Worm (Caenorhabditis elegans): ENCODE results near the gene C04A11.1.
A peak's percentile ranks its signal among the peaks of the same experiment; 100 is the strongest.

Gene C04A11.1

DNA sequence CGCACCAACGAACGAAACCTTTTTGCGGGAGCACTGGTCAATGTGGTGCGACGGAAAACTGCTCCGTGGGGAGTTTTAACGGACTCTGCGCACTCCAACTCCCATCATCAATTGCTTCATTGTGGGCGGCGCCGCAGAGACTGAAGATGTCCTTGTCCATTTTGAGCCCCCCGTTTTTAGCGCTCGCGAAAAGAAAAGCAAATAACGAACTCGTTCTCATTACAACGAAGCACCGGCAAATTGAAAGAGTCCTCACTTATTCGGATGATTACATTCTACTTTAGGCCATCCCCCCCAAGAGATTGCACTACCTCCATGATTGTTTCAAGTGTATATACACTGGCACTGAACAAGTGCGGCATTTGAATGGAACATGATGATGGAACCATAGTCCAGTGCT lies 13.5 kb upstream of the C04A11.1 start, which contains the start of gene acr-9:
Gene acr-9 (minus strand): TSS at position 101 of the 400 bp plus-strand sequence.
- no peak for TF ChIP-seq nhr-25 (tag; optimal IDR thresholded peaks at IDR 0.05)
- TF ChIP-seq lin-39 (tag; optimal IDR thresholded peaks at IDR 0.05), result peak; percentile 29

DNA sequence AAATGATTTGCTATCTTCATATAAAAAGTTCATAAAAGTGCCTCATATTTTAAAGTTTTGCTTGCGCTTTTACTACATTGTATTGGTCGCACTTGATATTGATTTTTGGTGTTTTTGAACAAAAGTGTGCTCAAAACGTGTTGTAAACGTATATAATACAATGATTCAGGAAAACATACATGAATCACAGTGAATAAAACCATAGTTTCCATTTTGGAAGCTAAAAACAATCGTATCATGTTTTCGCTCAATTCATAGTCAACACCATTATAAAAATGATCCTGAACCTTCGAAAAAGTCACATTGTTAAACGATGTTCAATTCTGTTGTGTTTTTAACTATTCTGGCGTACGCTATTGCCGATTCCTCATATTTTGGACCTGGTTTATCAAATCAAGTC lies 13.0 kb upstream of the C04A11.1 start, which contains the start of gene C40C9.3:
Gene C40C9.3 (plus strand): TSS at position 301 of the 400 bp plus-strand sequence.
- no peak for TF ChIP-seq nfya-1 (tag; optimal IDR thresholded peaks at IDR 0.05; ENCODE audit: insufficient read depth)
- no peak for TF ChIP-seq unc-62 (GFP tag; optimal IDR thresholded peaks at IDR 0.05)
- no peak for TF ChIP-seq nhr-67 (tag; optimal IDR thresholded peaks at IDR 0.05)
- no peak for TF ChIP-seq nhr-11 (tag; optimal IDR thresholded peaks at IDR 0.05)

DNA sequence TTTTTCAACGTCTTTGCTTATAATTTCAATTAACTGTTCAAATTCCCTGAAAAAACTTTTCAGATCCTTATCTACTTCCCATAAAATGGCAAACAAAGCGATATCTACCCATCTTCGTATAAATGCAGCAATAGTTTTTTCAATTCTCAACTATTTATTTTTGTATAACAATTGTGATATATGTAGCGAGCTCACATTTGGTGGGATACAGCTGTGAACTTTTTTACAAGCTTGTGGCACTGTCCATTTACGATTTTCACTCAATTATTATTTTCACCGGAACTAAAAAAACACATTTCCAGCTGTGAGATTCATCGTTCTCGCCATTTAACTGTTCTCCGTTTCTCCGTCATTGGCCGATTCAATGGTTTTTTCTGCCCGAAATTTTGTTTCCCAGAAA lies 9.5 kb upstream of the C04A11.1 start, which contains the start of gene C40C9.4:
Gene C40C9.4 (plus strand): TSS at position 301 of the 400 bp plus-strand sequence.
- TF ChIP-seq nfya-1 (tag; optimal IDR thresholded peaks at IDR 0.05; ENCODE audit: insufficient read depth), result no peak
- no peak for TF ChIP-seq lin-39 (tag; optimal IDR thresholded peaks at IDR 0.05)
- no peak for TF ChIP-seq nhr-25 (tag; optimal IDR thresholded peaks at IDR 0.05)
- no peak for TF ChIP-seq R02D3.7 (tag; optimal IDR thresholded peaks at IDR 0.05)
- TF ChIP-seq snpc-4 (tag; optimal IDR thresholded peaks at IDR 0.05), result no peak
- no peak for TF ChIP-seq ceh-28 (tag; optimal IDR thresholded peaks at IDR 0.05)
- no peak for TF ChIP-seq nhr-76 (tag; optimal IDR thresholded peaks at IDR 0.05)
- no peak for TF ChIP-seq zag-1 (tag; optimal IDR thresholded peaks at IDR 0.05)
- TF ChIP-seq elt-3 (tag; optimal IDR thresholded peaks at IDR 0.05), result no peak
- no peak for TF ChIP-seq ceh-16 (tag; optimal IDR thresholded peaks at IDR 0.05)
- no peak for TF ChIP-seq skn-1 (tag; optimal IDR thresholded peaks at IDR 0.05)
- no peak for TF ChIP-seq nhr-12 (tag; optimal IDR thresholded peaks at IDR 0.05)
- TF ChIP-seq hmg-11 (tag; optimal IDR thresholded peaks at IDR 0.05), result no peak
- no peak for TF ChIP-seq nhr-28 (tag; optimal IDR thresholded peaks at IDR 0.05)
- TF ChIP-seq ceh-9 (tag; optimal IDR thresholded peaks at IDR 0.05), result no peak
- no peak for TF ChIP-seq unc-39 (tag; optimal IDR thresholded peaks at IDR 0.05)

DNA sequence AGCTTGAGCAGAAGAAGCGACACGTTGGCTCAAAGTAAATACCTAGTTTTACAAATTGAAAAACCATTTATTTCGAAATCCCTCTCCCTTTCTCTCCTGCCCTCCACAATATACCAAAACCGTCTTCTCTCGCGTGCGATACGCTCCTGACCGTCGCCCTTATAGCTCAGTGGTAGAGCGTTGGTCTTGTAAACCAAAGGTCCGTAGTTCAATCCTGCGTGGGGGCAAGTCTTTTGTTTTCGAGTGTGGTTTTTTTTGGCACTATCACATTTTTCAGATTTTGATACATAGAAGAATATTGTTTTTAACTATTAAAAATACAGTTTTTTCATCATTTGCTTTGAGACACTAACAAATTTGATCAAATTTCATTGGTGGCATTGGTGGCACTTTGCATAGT lies 6.7 kb upstream of the C04A11.1 start:
- TF ChIP-seq egl-27 (tag; optimal IDR thresholded peaks at IDR 0.05), result no peak
- TF ChIP-seq pha-4 (tag; optimal IDR thresholded peaks at IDR 0.05), result peak; percentile 38

DNA sequence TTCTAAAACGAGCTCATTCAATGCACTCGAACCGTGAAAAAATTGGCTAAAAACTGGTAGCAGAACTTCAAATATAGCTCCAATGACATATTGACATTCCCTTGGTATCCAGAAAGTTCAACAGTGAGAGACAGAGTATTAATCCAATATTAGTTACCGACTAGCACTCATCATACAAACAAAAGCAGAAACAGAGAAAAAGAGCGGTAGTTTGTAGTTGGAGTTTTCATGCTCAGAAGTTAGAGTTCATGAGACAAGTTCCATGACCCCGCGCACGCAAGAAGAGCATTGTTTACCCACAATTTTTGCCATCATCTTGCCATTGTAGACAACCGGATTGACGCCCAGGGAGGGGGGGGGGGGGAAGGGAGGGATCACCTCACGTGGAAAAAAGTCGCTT lies 6.0 kb upstream of the C04A11.1 start:
- TF ChIP-seq unc-39 (tag; optimal IDR thresholded peaks at IDR 0.05) (no peak), tbx-2 (tag; optimal IDR thresholded peaks at IDR 0.05) (no peak), pha-4 (tag; optimal IDR thresholded peaks at IDR 0.05) (peak; percentile 42)

DNA sequence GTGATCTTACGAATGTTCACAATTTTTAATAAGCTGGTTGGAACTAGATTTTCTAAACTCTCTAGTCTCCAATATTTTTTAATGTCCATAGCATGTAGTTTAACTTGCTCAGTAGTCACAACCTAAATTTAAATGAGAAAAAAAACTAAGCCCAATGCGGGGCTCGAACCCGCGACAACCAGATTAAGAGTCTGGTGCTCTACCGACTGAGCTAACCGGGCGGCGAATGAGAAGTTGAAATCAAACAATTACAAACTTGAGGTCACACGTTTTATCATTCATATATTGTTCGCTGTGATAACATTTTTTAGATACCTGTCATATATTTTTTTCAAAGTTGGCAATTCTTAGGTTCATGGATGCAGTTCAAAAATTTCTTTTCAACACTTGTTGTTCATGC lies 4.5 kb upstream of the C04A11.1 start:
- TF ChIP-seq fkh-2 (tag; optimal IDR thresholded peaks at IDR 0.05) (no peak), elt-2 (tag; optimal IDR thresholded peaks at IDR 0.05) (peak; percentile 13), egl-27 (tag; optimal IDR thresholded peaks at IDR 0.05) (no peak), skn-1 (tag; optimal IDR thresholded peaks at IDR 0.05) (no peak)

DNA sequence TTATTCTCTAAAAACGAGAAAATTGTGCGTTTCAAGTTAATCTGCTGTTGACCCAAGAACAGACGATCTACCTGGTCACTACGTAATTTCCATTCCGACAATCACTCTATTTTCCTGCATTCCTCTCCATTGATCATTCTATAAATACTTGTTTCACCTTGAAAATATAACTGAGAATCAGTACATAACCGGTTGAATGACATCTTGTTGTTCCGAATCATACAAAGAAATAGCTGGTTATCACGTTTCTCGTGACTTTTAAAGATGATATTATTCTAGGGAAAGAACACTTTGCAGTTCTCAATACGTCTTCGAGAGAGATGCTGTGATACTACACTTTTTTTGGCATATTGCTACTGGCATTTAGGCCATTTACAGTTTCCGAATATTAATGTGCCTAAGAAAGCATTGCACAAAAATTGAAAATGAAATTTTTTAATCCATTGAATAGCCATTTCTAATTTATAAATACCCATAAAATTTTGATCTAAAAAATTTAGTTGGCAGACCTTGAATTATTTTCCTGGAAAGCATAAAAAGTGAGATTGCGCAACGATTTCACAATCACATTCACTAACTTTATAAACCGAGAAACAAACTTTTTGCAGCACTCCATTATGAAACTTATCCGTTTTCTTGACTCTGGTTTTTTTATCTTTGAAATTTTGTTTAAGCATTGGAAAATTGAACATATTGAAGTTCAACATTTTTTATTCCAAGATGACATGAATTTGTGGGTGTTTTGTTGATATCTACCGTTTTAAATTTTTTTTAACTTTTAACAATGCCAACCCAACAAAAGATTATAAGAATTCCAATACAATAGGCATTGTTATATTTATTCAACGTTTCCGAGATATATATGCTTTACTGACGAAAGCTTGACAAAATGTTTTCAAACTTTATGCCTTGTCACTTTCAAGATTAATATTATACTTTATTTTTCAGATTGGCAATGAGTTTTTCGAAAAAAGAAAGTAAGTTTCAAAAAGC lies 3.6 kb downstream of the C04A11.1 start, which contains the start of gene C04A11.5:
Gene C04A11.5 (plus strand): TSS at position 943 of the 993 bp plus-strand sequence.
- no peak for TF ChIP-seq nhr-11 (tag; optimal IDR thresholded peaks at IDR 0.05)
- peak; percentile 53 for TF ChIP-seq nhr-43 (tag; optimal IDR thresholded peaks at IDR 0.05; ENCODE audit: poor library complexity, severe bottlenecking)
- TF ChIP-seq ztf-11 (tag; optimal IDR thresholded peaks at IDR 0.05), result no peak
- no peak for TF ChIP-seq mdl-1 (tag; optimal IDR thresholded peaks at IDR 0.05)
- no peak for TF ChIP-seq ztf-4 (tag; optimal IDR thresholded peaks at IDR 0.05)
- no peak for TF ChIP-seq egl-27 (tag; optimal IDR thresholded peaks at IDR 0.05)
- TF ChIP-seq lin-15B (tag; optimal IDR thresholded peaks at IDR 0.05), result no peak
- no peak for TF ChIP-seq mml-1 (tag; optimal IDR thresholded peaks at IDR 0.05)
- TF ChIP-seq nhr-23 (tag; optimal IDR thresholded peaks at IDR 0.05), result peak; percentile 70
- TF ChIP-seq nhr-25 (tag; optimal IDR thresholded peaks at IDR 0.05), result peak; percentile 47
